Worm (Caenorhabditis elegans) whole organism, L1 larva: Measurements from ENCODE around the gene C16A3.2.

Experiments
- C04F5.9 ChIP-seq: sonication (generic microtip); optimal IDR thresholded peaks from 2 replicates; lab custom pipeline; 2016; ENCODE audit warnings: missing genetic modification characterization, missing compliant biosample characterization
- C16A3.4 ChIP-seq: fragments of 150-350 bp; optimal IDR thresholded peaks from 2 replicates; lab custom pipeline; 2014; ENCODE audit warnings: missing biosample characterization, missing genetic modification characterization
- C34B4.2 ChIP-seq: sonication (generic microtip); optimal IDR thresholded peaks from 2 replicates; lab custom pipeline; 2017; ENCODE audit warnings: mild to moderate bottlenecking, missing genetic modification characterization, missing compliant biosample characterization
- aha-1 ChIP-seq: fragments of 150-350 bp; optimal IDR thresholded peaks from 2 replicates; lab custom pipeline; 2014; ENCODE audit warnings: missing biosample characterization, missing genetic modification characterization
- ama-1 ChIP-seq: fragments of 150-350 bp; optimal IDR thresholded peaks from 2 replicates; lab custom pipeline; 2014
- ceh-8 ChIP-seq: fragments of 200-800 bp; sonication (Bioruptor generic); optimal IDR thresholded peaks from 2 replicates; lab custom pipeline; 2018; ENCODE audit warnings: mild to moderate bottlenecking, missing genetic modification characterization, moderate library complexity, missing compliant biosample characterization
- ceh-82 ChIP-seq, 3 experiments: fragments of 150-350 bp in 1 of 3; sonication (generic microtip) in 2 of 3; optimal IDR thresholded peaks; 2 replicates each; lab custom pipeline; 2014 to 2017; ENCODE audit warnings: missing biosample characterization in 3 of 3, missing genetic modification characterization in 3 of 3
- ceh-88 ChIP-seq: fragments of 200-800 bp; sonication (Bioruptor generic); IDR thresholded peaks from 2 replicates; pipeline ENCODE4 v1.3.6; 2022; ENCODE audit warnings: missing genetic modification characterization, missing compliant biosample characterization
- ceh-90 ChIP-seq: sonication (generic microtip); optimal IDR thresholded peaks from 2 replicates; lab custom pipeline; 2016; ENCODE audit warnings: missing genetic modification characterization, missing compliant biosample characterization
- efl-1 ChIP-seq, 4 experiments: fragments of 150-350 bp; optimal IDR thresholded peaks in 3 of 4; peaks in 1 of 4; 1 replicate in 1 of 4; 2 replicates in 3 of 4; lab custom pipeline; 2014; ENCODE audit warnings: missing biosample characterization in 2 of 4, missing genetic modification characterization in 2 of 4, missing genetic modification reagents in 2 of 4
- egl-13 ChIP-seq: sonication (generic microtip); optimal IDR thresholded peaks from 2 replicates; lab custom pipeline; 2016; ENCODE audit warnings: missing genotype, missing genetic modification reagents, missing genetic modification characterization, missing compliant biosample characterization
- elt-2 ChIP-seq: sonication (generic microtip); optimal IDR thresholded peaks from 2 replicates; lab custom pipeline; 2016; ENCODE audit warnings: missing genetic modification characterization, mild to moderate bottlenecking, inconsistent platforms, missing compliant biosample characterization, missing genetic modification reagents
- elt-3 ChIP-seq, 6 experiments: fragments of 150-350 bp in 1 of 6; sonication (generic microtip); optimal IDR thresholded peaks; 2 replicates each; lab custom pipeline; 2017 to 2018; ENCODE audit warnings: missing biosample characterization in 6 of 6, missing genetic modification characterization in 6 of 6, inconsistent platforms in 1 of 6
- fkh-4 ChIP-seq: sonication (generic microtip); optimal IDR thresholded peaks from 2 replicates; lab custom pipeline; 2016; ENCODE audit warnings: missing compliant biosample characterization, missing genetic modification characterization, borderline replicate concordance
- fos-1 ChIP-seq: fragments of 150-350 bp; optimal IDR thresholded peaks from 2 replicates; lab custom pipeline; 2014; ENCODE audit warnings: missing biosample characterization, missing genetic modification characterization
- hpl-2 ChIP-seq: fragments of 150-350 bp; optimal IDR thresholded peaks from 2 replicates; lab custom pipeline; 2014; ENCODE audit warnings: missing biosample characterization, missing genetic modification reagents, missing genetic modification characterization
- isw-1 ChIP-seq: fragments of 200-800 bp; sonication (Bioruptor generic); IDR thresholded peaks from 2 replicates; pipeline ENCODE4 v1.3.6; 2022; ENCODE audit warnings: missing genetic modification characterization, missing compliant biosample characterization
- lin-15B ChIP-seq: fragments of 150-350 bp; sonication (generic microtip); optimal IDR thresholded peaks from 3 replicates; lab custom pipeline; 2014; ENCODE audit warnings: missing biosample characterization, missing genetic modification characterization
- lin-35 ChIP-seq, 2 experiments: fragments of 150-350 bp; optimal IDR thresholded peaks; 2 replicates each; lab custom pipeline; 2014; ENCODE audit warnings: missing biosample characterization in 2 of 2, missing genetic modification characterization in 2 of 2, missing genetic modification reagents in 2 of 2
- lir-3 ChIP-seq: sonication (generic microtip); optimal IDR thresholded peaks from 2 replicates; lab custom pipeline; 2016; ENCODE audit warnings: mild to moderate bottlenecking, missing genetic modification characterization, moderate library complexity, missing compliant biosample characterization; ENCODE audit not compliant: poor library complexity
- lsy-2 ChIP-seq, 2 experiments: fragments of 150-350 bp; optimal IDR thresholded peaks; 2 replicates each; lab custom pipeline; 2014; ENCODE audit warnings: missing biosample characterization in 2 of 2, missing genetic modification characterization in 2 of 2
- mab-9 ChIP-seq: fragments of 200-800 bp; sonication (Bioruptor generic); IDR thresholded peaks from 2 replicates; pipeline ENCODE4 v1.3.6; 2022; ENCODE audit warnings: missing genetic modification reagents, missing genetic modification characterization, missing compliant biosample characterization
- mdl-1 ChIP-seq, 2 experiments: fragments of 150-350 bp; optimal IDR thresholded peaks; 2 replicates each; lab custom pipeline; 2014 to 2017; ENCODE audit warnings: missing biosample characterization in 2 of 2, missing genetic modification characterization in 2 of 2, inconsistent platforms in 1 of 2
- mep-1 ChIP-seq: fragments of 150-350 bp; optimal IDR thresholded peaks from 2 replicates; lab custom pipeline; 2014; ENCODE audit warnings: missing biosample characterization, missing genetic modification characterization
- nhr-20 ChIP-seq: sonication (generic microtip); optimal IDR thresholded peaks from 2 replicates; lab custom pipeline; 2016; ENCODE audit warnings: mild to moderate bottlenecking, missing genetic modification characterization, missing compliant biosample characterization
- nhr-237 ChIP-seq: fragments of 150-350 bp; optimal IDR thresholded peaks from 2 replicates; lab custom pipeline; 2014; ENCODE audit warnings: missing biosample characterization, missing genetic modification characterization
- nhr-71 ChIP-seq: sonication (generic microtip); optimal IDR thresholded peaks from 2 replicates; lab custom pipeline; 2016; ENCODE audit warnings: mild to moderate bottlenecking, missing genetic modification characterization, moderate library complexity, missing compliant biosample characterization
- nhr-76 ChIP-seq: sonication (generic microtip); optimal IDR thresholded peaks from 2 replicates; lab custom pipeline; 2017; ENCODE audit warnings: missing biosample characterization, missing genetic modification characterization
- nhr-77 ChIP-seq: fragments of 150-350 bp; optimal IDR thresholded peaks from 2 replicates; lab custom pipeline; 2014; ENCODE audit warnings: missing biosample characterization, missing genetic modification characterization
- nhr-84 ChIP-seq: sonication (generic microtip); optimal IDR thresholded peaks from 2 replicates; lab custom pipeline; 2017; ENCODE audit warnings: missing biosample characterization, missing genetic modification characterization
- nhr-85 ChIP-seq: sonication (generic microtip); peaks from one replicate; lab custom pipeline; 2016; ENCODE audit warnings: missing genetic modification characterization, inconsistent platforms, missing compliant biosample characterization
- pag-3 ChIP-seq: sonication (generic microtip); optimal IDR thresholded peaks from 2 replicates; lab custom pipeline; 2017; ENCODE audit warnings: missing genetic modification characterization, mild to moderate bottlenecking, missing compliant biosample characterization, antibody characterized with exemption, borderline replicate concordance; ENCODE audit not compliant: insufficient read depth
- pax-3 ChIP-seq: fragments of 200-800 bp; sonication (Bioruptor generic); optimal IDR thresholded peaks from 2 replicates; lab custom pipeline; 2018; ENCODE audit warnings: mild to moderate bottlenecking, missing genetic modification characterization, moderate library complexity, missing compliant biosample characterization
- pqm-1 ChIP-seq: sonication (generic microtip); optimal IDR thresholded peaks from 3 replicates; lab custom pipeline; 2017; ENCODE audit warnings: missing biosample characterization, missing genetic modification characterization
- rnt-1 ChIP-seq: sonication (generic microtip); optimal IDR thresholded peaks from 2 replicates; lab custom pipeline; 2016; ENCODE audit warnings: mild to moderate bottlenecking, missing genetic modification characterization, moderate library complexity, missing compliant biosample characterization
- skn-1 ChIP-seq: fragments of 150-350 bp; optimal IDR thresholded peaks from 2 replicates; lab custom pipeline; 2014; ENCODE audit warnings: missing biosample characterization, missing genetic modification characterization
- snu-23 ChIP-seq: sonication (generic microtip); optimal IDR thresholded peaks from 2 replicates; lab custom pipeline; 2016; ENCODE audit warnings: missing genetic modification characterization, missing compliant biosample characterization
- sptf-1 ChIP-seq: fragments of 150-350 bp; optimal IDR thresholded peaks from 2 replicates; lab custom pipeline; 2014; ENCODE audit warnings: missing biosample characterization, missing genetic modification characterization
- sup-37 ChIP-seq: fragments of 200-800 bp; sonication (Bioruptor generic); optimal IDR thresholded peaks from 2 replicates; lab custom pipeline; 2018; ENCODE audit warnings: mild to moderate bottlenecking, missing genetic modification characterization, missing compliant biosample characterization
- swsn-7 ChIP-seq: sonication (generic microtip); optimal IDR thresholded peaks from 2 replicates; lab custom pipeline; 2016; ENCODE audit warnings: missing genetic modification characterization, missing compliant biosample characterization
- tlp-1 ChIP-seq: fragments of 150-350 bp; optimal IDR thresholded peaks from 2 replicates; lab custom pipeline; 2014; ENCODE audit warnings: missing biosample characterization, missing genetic modification characterization
- unc-130 ChIP-seq: fragments of 150-350 bp; optimal IDR thresholded peaks from 2 replicates; lab custom pipeline; 2017; ENCODE audit warnings: missing biosample characterization, missing genetic modification characterization, inconsistent platforms
- unc-30 ChIP-seq: sonication (generic microtip); optimal IDR thresholded peaks from 2 replicates; lab custom pipeline; 2017; ENCODE audit warnings: missing biosample characterization, missing genetic modification characterization
- unc-62 ChIP-seq: fragments of 150-350 bp; optimal IDR thresholded peaks from 2 replicates; lab custom pipeline; 2014; ENCODE audit warnings: missing biosample characterization, missing genetic modification reagents, missing genetic modification characterization
- unc-98 ChIP-seq: fragments of 200-800 bp; sonication (Bioruptor generic); IDR thresholded peaks from 2 replicates; pipeline ENCODE4 v1.3.6; 2022; ENCODE audit warnings: missing genetic modification characterization, missing compliant biosample characterization
- xbp-1 ChIP-seq: sonication (generic microtip); optimal IDR thresholded peaks from 2 replicates; lab custom pipeline; 2016; ENCODE audit warnings: missing genetic modification characterization, missing compliant biosample characterization
- ztf-11 ChIP-seq, 2 experiments: sonication (generic microtip); optimal IDR thresholded peaks; 2 replicates each; lab custom pipeline; 2016 to 2017; ENCODE audit warnings: missing genetic modification characterization in 2 of 2, missing biosample characterization in 1 of 2, missing compliant biosample characterization in 1 of 2
- ztf-4 ChIP-seq: fragments of 150-350 bp; optimal IDR thresholded peaks from 2 replicates; lab custom pipeline; 2014; ENCODE audit warnings: missing biosample characterization, missing genetic modification characterization

C16A3.2 gene

ce11 chrIII:6402346-6402745 is 12.7 kb downstream of the C16A3.2 start (continued):
- no peak for TF ChIP-seq isw-1 (GFP tag; lab: Robert Waterston, UW)
- peak; percentile 22 to 51 for TF ChIP-seq lsy-2 (tag; optimal IDR thresholded peaks at IDR 0.05; lab: Kevin White, UChicago)
- no peak for TF ChIP-seq pax-3 (tag; lab: Kevin White, UChicago)
- TF ChIP-seq efl-1 (optimal IDR thresholded peaks at IDR 0.05; lab: Kevin White, UChicago), result peak in 1 of 2 experiments; percentile 11
- TF ChIP-seq efl-1 (GFP tag; optimal IDR thresholded peaks at IDR 0.05 in 1 of 2; lab: Kevin White, UChicago), result peak in 1 of 2 experiments; percentile 49
- no peak for TF ChIP-seq elt-3 (tag; optimal IDR thresholded peaks at IDR 0.05; lab: Kevin White, UChicago)
- TF ChIP-seq fkh-4 (tag; lab: Kevin White, UChicago), result no peak
- peak; percentile 40 for TF ChIP-seq lir-3 (tag; lab: Kevin White, UChicago)

DNA sequence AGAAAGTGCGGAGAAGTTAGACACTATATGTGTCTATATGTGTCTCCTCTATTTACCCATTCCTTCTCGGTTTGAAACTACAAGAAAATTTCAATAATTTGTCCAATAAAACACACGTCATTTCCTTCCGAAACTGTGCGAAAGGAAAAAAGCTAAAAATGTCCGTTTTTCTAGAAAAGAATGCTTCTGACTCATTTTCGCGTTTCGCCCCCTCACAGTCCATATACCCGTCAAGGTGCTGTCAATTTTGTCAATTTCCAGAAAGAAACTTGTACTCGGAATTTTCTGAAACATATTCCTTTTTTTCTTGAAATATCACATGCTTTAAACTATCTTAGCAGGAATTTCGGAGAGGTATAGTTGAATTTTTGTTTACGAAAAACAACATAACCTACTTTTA is 13.2 kb downstream of the C16A3.2 start:
- TF ChIP-seq pax-3 (tag; lab: Kevin White, UChicago) (no peak), ama-1 (lab: Kevin White, UChicago) (no peak), unc-30 (tag; lab: Kevin White, UChicago) (no peak), skn-1 (tag; lab: Kevin White, UChicago) (no peak), C04F5.9 (tag; lab: Kevin White, UChicago) (no peak), ceh-90 (no peak), elt-2 (tag; lab: Kevin White, UChicago) (no peak), ceh-8 (no peak), nhr-237 (tag; lab: Kevin White, UChicago) (no peak), hpl-2 (no peak), unc-130 (tag; lab: Kevin White, UChicago) (no peak), fos-1 (tag; lab: Kevin White, UChicago) (no peak), rnt-1 (tag; lab: Kevin White, UChicago) (no peak), pqm-1 (no peak), efl-1 (optimal IDR thresholded peaks at IDR 0.05; lab: Kevin White, UChicago) (no peak), efl-1 (GFP tag; optimal IDR thresholded peaks at IDR 0.05 in 1 of 2; lab: Kevin White, UChicago) (no peak), nhr-77 (tag; lab: Kevin White, UChicago) (no peak), lin-15B (tag; lab: Kevin White, UChicago) (no peak), nhr-85 (tag; lab: Kevin White, UChicago) (no peak), C16A3.4 (tag; lab: Kevin White, UChicago) (no peak), xbp-1 (tag; lab: Kevin White, UChicago) (no peak)

ce11 chrIII:6405121-6405520 is 15.5 kb downstream of the C16A3.2 start:
- no peak for TF ChIP-seq unc-62 (GFP tag; lab: Kevin White, UChicago)
- TF ChIP-seq C16A3.4 (tag; lab: Kevin White, UChicago), result peak; percentile 4
- no peak for TF ChIP-seq efl-1 (optimal IDR thresholded peaks at IDR 0.05; lab: Kevin White, UChicago)
- TF ChIP-seq efl-1 (GFP tag; optimal IDR thresholded peaks at IDR 0.05 in 1 of 2; lab: Kevin White, UChicago), result no peak
- no peak for TF ChIP-seq nhr-76 (tag; lab: Kevin White, UChicago)
- TF ChIP-seq pqm-1, result no peak
- TF ChIP-seq lin-35 (GFP tag; optimal IDR thresholded peaks at IDR 0.05; lab: Kevin White, UChicago), result no peak
- TF ChIP-seq nhr-20 (tag; lab: Kevin White, UChicago), result peak; percentile 30
- TF ChIP-seq tlp-1, result no peak
- peak; percentile 29 for TF ChIP-seq skn-1 (tag; lab: Kevin White, UChicago)
- no peak for TF ChIP-seq pag-3 (tag; lab: Kevin White, UChicago)
- TF ChIP-seq ceh-88 (GFP tag; lab: Robert Waterston, UW), result no peak
- no peak for TF ChIP-seq fos-1 (tag; lab: Kevin White, UChicago)
- peak; percentile 43 to 57 for TF ChIP-seq lsy-2 (tag; optimal IDR thresholded peaks at IDR 0.05; lab: Kevin White, UChicago)
- no peak for TF ChIP-seq unc-98 (GFP tag; lab: Robert Waterston, UW)
- no peak for TF ChIP-seq mdl-1 (tag; optimal IDR thresholded peaks at IDR 0.05; lab: Kevin White, UChicago)
- TF ChIP-seq nhr-84 (tag; lab: Kevin White, UChicago), result no peak
- TF ChIP-seq swsn-7 (tag; lab: Kevin White, UChicago), result no peak
- TF ChIP-seq mab-9, result no peak
- TF ChIP-seq ztf-4, result peak; percentile 36
- TF ChIP-seq ceh-82 (tag; optimal IDR thresholded peaks at IDR 0.05; lab: Kevin White, UChicago), result no peak
- peak; percentile 10 for TF ChIP-seq mep-1 (tag; lab: Kevin White, UChicago)
- TF ChIP-seq sptf-1, result no peak
- peak; percentile 63 for TF ChIP-seq snu-23 (GFP tag; lab: Kevin White, UChicago)
- TF ChIP-seq lir-3 (tag; lab: Kevin White, UChicago), result peak; percentile 4
- TF ChIP-seq nhr-71 (tag; lab: Kevin White, UChicago), result peak; percentile 80
- no peak for TF ChIP-seq ztf-11 (tag; optimal IDR thresholded peaks at IDR 0.05; lab: Kevin White, UChicago)
- no peak for TF ChIP-seq egl-13 (tag; lab: Kevin White, UChicago)
- TF ChIP-seq aha-1 (tag; lab: Kevin White, UChicago), result no peak
- TF ChIP-seq sup-37 (GFP tag; lab: Kevin White, UChicago), result no peak
- no peak for TF ChIP-seq C34B4.2 (tag; lab: Kevin White, UChicago)
- no peak for TF ChIP-seq pax-3 (tag; lab: Kevin White, UChicago)
- no peak for TF ChIP-seq lin-15B (tag; lab: Kevin White, UChicago)
- peak; percentile 65 for TF ChIP-seq rnt-1 (tag; lab: Kevin White, UChicago)
